Fruit fly (Drosophila melanogaster) whole organism, adult: Measurements from ENCODE around the gene CG11241.
"Not testable (repeated sequence)": the region's sequence is repeated elsewhere in the genome, so short reads cannot be mapped to it uniquely, and the experiment has no call there.

Experiments used
- CG11617 ChIP-seq: fragments of 200-800 bp; sonication (Bioruptor generic); optimal IDR thresholded peaks from 2 replicates; lab custom pipeline; 2017; ENCODE audit warnings: mild to moderate bottlenecking, missing biosample characterization, missing genetic modification reagents, missing genetic modification characterization
- CG12768 ChIP-seq: fragments of 200-800 bp; sonication (Bioruptor generic); optimal IDR thresholded peaks from 2 replicates; lab custom pipeline; 2017; ENCODE audit warnings: missing biosample characterization, missing genetic modification characterization, mild to moderate bottlenecking, moderate library complexity, missing genetic modification reagents
- CG14711 ChIP-seq: fragments of 200-800 bp; sonication (Bioruptor generic); optimal IDR thresholded peaks from 2 replicates; lab custom pipeline; 2018; ENCODE audit warnings: missing biosample characterization, mild to moderate bottlenecking, missing genetic modification characterization, moderate library complexity
- CG1620 ChIP-seq: fragments of 200-800 bp; sonication (Bioruptor generic); optimal IDR thresholded peaks from 2 replicates; lab custom pipeline; 2016; ENCODE audit warnings: missing biosample characterization, missing genetic modification characterization
- CG33017 ChIP-seq: fragments of 200-800 bp; sonication (Bioruptor generic); optimal IDR thresholded peaks from 2 replicates; lab custom pipeline; 2018; ENCODE audit warnings: missing biosample characterization, mild to moderate bottlenecking, missing genetic modification characterization, moderate library complexity
- CG5204 ChIP-seq: fragments of 200-800 bp; sonication (Bioruptor generic); optimal IDR thresholded peaks from 2 replicates; lab custom pipeline; 2016; ENCODE audit warnings: missing biosample characterization, missing genetic modification characterization
- CG7045 ChIP-seq: fragments of 200-800 bp; sonication (Bioruptor generic); optimal IDR thresholded peaks from 2 replicates; lab custom pipeline; 2017; ENCODE audit warnings: missing biosample characterization, mild to moderate bottlenecking, missing genetic modification characterization
- CG7101 ChIP-seq: fragments of 200-800 bp; sonication (Bioruptor generic); optimal IDR thresholded peaks from 2 replicates; lab custom pipeline; 2018; ENCODE audit warnings: missing biosample characterization, mild to moderate bottlenecking, missing genetic modification characterization, moderate library complexity
- Clk ChIP-seq: fragments of 200-800 bp; sonication (Bioruptor generic); optimal IDR thresholded peaks from 2 replicates; lab custom pipeline; 2017; ENCODE audit warnings: missing biosample characterization, missing genetic modification characterization
- Crg-1 ChIP-seq: fragments of 200-800 bp; sonication (Bioruptor generic); optimal IDR thresholded peaks from 2 replicates; lab custom pipeline; 2016; ENCODE audit warnings: missing biosample characterization, missing genetic modification characterization
- Hr96 ChIP-seq: fragments of 200-800 bp; sonication (Bioruptor generic); optimal IDR thresholded peaks from 2 replicates; lab custom pipeline; 2016; ENCODE audit warnings: missing biosample characterization, missing genetic modification characterization
- Mnt ChIP-seq: fragments of 200-800 bp; sonication (Bioruptor generic); optimal IDR thresholded peaks from 2 replicates; lab custom pipeline; 2016; ENCODE audit warnings: missing biosample characterization, mild to moderate bottlenecking, missing genetic modification characterization
- bab1 ChIP-seq: fragments of 200-800 bp; sonication (Bioruptor generic); optimal IDR thresholded peaks from 3 replicates; lab custom pipeline; 2019; ENCODE audit warnings: missing biosample characterization, mild to moderate bottlenecking, missing genetic modification characterization, moderate library complexity
- cic ChIP-seq: fragments of 200-800 bp; sonication (Bioruptor generic); optimal IDR thresholded peaks from 2 replicates; lab custom pipeline; 2017; ENCODE audit warnings: missing biosample characterization, mild to moderate bottlenecking, missing genetic modification characterization, moderate library complexity
- cnc ChIP-seq, 2 experiments: fragments of >200 bp; optimal IDR thresholded peaks; 2 replicates each; lab custom pipeline; 2017
- kay ChIP-seq: fragments of 200-800 bp; sonication (Bioruptor generic); peaks from one replicate; lab custom pipeline; 2016; ENCODE audit warnings: missing biosample characterization, missing genetic modification characterization, borderline replicate concordance
- ovo ChIP-seq: fragments of 200-800 bp; sonication (Bioruptor generic); optimal IDR thresholded peaks from 2 replicates; lab custom pipeline; 2016; ENCODE audit warnings: missing biosample characterization, missing genetic modification characterization
- pad ChIP-seq: fragments of 200-800 bp; sonication (Bioruptor generic); optimal IDR thresholded peaks from 3 replicates; lab custom pipeline; 2017; ENCODE audit warnings: missing biosample characterization, missing genetic modification characterization, mild to moderate bottlenecking, moderate library complexity, missing genetic modification reagents
- tj ChIP-seq: fragments of 200-800 bp; sonication (Bioruptor generic); optimal IDR thresholded peaks from 3 replicates; lab custom pipeline; 2017; ENCODE audit warnings: missing biosample characterization, mild to moderate bottlenecking, missing genetic modification characterization, moderate library complexity
- toe ChIP-seq: fragments of 200-800 bp; sonication (Bioruptor generic); optimal IDR thresholded peaks from 2 replicates; lab custom pipeline; 2016; ENCODE audit warnings: missing biosample characterization, missing genetic modification characterization

Gene CG11241

DNA sequence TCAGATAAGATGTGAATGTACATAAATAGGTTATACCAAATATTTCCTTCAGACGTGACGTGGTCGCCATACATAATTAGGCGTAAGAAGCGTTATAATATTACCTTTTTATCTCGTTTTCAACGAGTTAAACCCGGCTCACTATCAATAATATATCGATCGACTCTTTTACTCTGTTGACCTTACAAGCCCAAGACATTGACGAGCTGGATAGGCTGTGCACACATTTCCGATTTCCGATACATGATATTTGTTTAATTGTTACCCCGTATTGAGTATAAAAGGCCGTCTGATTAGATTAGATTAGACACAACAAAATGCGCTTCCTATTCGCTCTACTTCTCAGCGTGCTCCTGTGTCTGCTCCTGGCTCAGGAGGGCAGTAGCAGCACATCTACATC, 41.3 kb downstream of the CG11241 start, which contains the start of gene CG32453:
TSS of gene CG32453 (plus strand) at position 301 of the 400 bp plus-strand sequence.
- TF ChIP-seq tj (GFP tag; lab: Kevin White, UChicago); CG33017; CG7101: not testable (repeated sequence)

DNA sequence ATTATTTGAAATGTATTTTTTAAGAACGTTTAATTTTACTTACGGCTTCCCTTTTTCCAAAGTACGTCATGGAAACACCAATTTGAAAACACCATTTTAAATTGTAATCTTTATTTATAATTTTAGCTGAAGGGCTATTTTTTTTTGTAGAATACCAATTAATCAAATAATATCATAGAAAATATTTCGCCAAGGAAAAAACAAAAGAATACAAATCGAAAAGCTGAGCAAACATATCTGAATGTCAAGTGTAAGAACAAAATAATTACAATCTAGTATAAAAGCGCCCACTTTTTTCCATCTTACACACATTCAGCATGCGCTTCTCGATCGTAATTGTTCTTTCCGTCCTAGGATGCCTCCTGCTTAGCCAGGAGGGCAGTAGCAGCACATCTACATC, 42.6 kb downstream of the CG11241 start, which contains the start of gene CG14452:
TSS of gene CG14452 (plus strand) at position 301 of the 400 bp plus-strand sequence.
- TF ChIP-seq kay (GFP tag; lab: Kevin White, UChicago) = no peak
- TF ChIP-seq tj (GFP tag; lab: Kevin White, UChicago) = no peak
- no peak for TF ChIP-seq cnc (optimal IDR thresholded peaks at IDR 0.05; lab: Kevin White, UChicago)
- TF ChIP-seq CG12768 (GFP tag; lab: Kevin White, UChicago) = no peak
- TF ChIP-seq CG5204 (GFP tag; lab: Kevin White, UChicago) = no peak
- TF ChIP-seq Clk (GFP tag; lab: Kevin White, UChicago) = no peak
- no peak for TF ChIP-seq Mnt
- no peak for TF ChIP-seq CG1620
- TF ChIP-seq CG7101 = no peak
- TF ChIP-seq CG7045 (GFP tag; lab: Kevin White, UChicago) = no peak
- no peak for TF ChIP-seq pad (GFP tag; lab: Kevin White, UChicago)
- no peak for TF ChIP-seq cic (GFP tag; lab: Kevin White, UChicago)
- no peak for TF ChIP-seq Hr96 (GFP tag; lab: Kevin White, UChicago)
- TF ChIP-seq CG33017 = no peak
- TF ChIP-seq CG14711 = no peak
- no peak for TF ChIP-seq ovo
- no peak for TF ChIP-seq CG11617
- no peak for TF ChIP-seq Crg-1 (GFP tag; lab: Kevin White, UChicago)
- TF ChIP-seq toe = no peak
- no peak for TF ChIP-seq bab1

DNA sequence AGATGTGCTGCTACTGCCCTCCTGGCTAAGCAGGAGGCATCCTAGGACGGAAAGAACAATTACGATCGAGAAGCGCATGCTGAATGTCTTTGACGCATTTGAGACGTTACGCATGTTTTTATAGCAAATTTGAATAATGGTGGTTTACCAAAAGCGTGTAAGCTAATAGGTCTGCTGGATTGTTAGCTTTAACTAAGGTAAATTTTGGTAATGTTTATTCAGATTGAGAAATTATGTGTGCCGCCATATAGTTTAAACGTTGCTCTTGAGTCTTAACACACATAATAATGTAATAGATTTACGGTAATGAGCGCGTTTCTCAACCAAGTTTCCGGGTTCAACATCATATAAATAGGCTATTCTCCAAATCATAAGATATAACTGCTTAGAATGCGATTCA, 44.5 kb downstream of the CG11241 start, which contains the start of the genes CG12546 and CG14453:
TSS of gene CG12546 (minus strand) at position 101 of the 400 bp plus-strand sequence.
TSS of gene CG14453 (plus strand) at position 372 of the 400 bp plus-strand sequence.
- TF ChIP-seq cic (GFP tag; lab: Kevin White, UChicago) (no peak), CG7101 (no peak), CG33017 (no peak)

DNA sequence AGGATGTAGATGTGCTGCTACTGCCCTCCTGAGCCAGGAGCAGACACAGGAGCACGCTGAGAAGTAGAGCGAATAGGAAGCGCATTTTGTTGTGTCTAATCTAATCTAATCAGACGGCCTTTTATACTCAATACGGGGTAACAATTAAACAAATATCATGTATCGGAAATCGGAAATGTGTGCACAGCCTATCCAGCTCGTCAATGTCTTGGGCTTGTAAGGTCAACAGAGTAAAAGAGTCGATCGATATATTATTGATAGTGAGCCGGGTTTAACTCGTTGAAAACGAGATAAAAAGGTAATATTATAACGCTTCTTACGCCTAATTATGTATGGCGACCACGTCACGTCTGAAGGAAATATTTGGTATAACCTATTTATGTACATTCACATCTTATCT, 45.8 kb downstream of the CG11241 start, which contains the start of gene CG14454:
TSS of gene CG14454 (minus strand) at position 101 of the 400 bp plus-strand sequence.
- not testable (repeated sequence) for TF ChIP-seq cic (GFP tag; lab: Kevin White, UChicago); bab1; Mnt

DNA sequence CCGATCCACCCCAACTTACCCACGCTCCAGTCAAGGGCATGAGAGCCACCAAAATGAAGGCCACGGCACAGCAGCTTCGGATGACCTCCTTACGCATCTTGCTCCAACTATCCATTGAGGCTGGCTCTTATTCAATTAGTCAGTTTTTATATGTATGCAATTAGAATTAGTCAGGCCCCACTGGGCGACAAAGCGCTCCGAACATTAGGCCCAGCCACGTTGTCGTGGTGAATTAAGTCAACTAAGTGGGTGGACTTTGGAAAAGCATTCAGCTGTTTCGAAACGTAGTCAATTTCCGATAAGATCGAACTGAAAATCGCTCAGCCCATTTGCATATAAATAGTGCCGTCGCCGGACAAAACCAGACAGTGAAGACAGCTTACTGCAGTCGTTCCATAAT, 51.2 kb downstream of the CG11241 start, which contains the start of the genes CG14455 and CG14456:
TSS of gene CG14455 (minus strand) at position 101 of the 400 bp plus-strand sequence.
TSS of gene CG14456 (plus strand) at position 236 of the 400 bp plus-strand sequence.
- TF ChIP-seq CG33017 (no peak), cnc (optimal IDR thresholded peaks at IDR 0.05; lab: Kevin White, UChicago) (no peak), CG7101 (no peak), Clk (GFP tag; lab: Kevin White, UChicago) (no peak), CG5204 (GFP tag; lab: Kevin White, UChicago) (no peak), bab1 (no peak), tj (GFP tag; lab: Kevin White, UChicago) (no peak), cic (GFP tag; lab: Kevin White, UChicago) (no peak), Crg-1 (GFP tag; lab: Kevin White, UChicago) (no peak)
